Worm (Caenorhabditis elegans) whole organism, L4 larva: ENCODE data around the gene E02H9.9.
"Not testable (repeated sequence)": the region's sequence is repeated elsewhere in the genome, so short reads cannot be mapped to it uniquely, and the experiment has no call there.

ENCODE experiments used
- ZK546.5 ChIP-seq, 2 experiments: sonication (generic microtip); optimal IDR thresholded peaks; 2 replicates each; lab custom pipeline; 2017; ENCODE audit warnings: missing biosample characterization in 2 of 2, missing genetic modification characterization in 2 of 2
- ama-1 ChIP-seq: fragments of 150-350 bp; optimal IDR thresholded peaks from 2 replicates; lab custom pipeline; 2014; ENCODE audit warnings: inconsistent platforms, mixed read lengths
- lin-29 ChIP-seq: fragments of 200-800 bp; sonication (Bioruptor generic); IDR thresholded peaks from 2 replicates; pipeline ENCODE4 v1.3.6; 2022; ENCODE audit warnings: missing genetic modification reagents, missing genetic modification characterization, missing compliant biosample characterization
- mep-1 ChIP-seq: fragments of 150-350 bp; sonication (generic microtip); optimal IDR thresholded peaks from 3 replicates; lab custom pipeline; 2014; ENCODE audit warnings: missing biosample characterization, missing genetic modification characterization
- nhr-11 ChIP-seq: fragments of 150-350 bp; optimal IDR thresholded peaks from 2 replicates; lab custom pipeline; 2014; ENCODE audit warnings: missing biosample characterization, missing genetic modification characterization
- unc-130 ChIP-seq: sonication (generic microtip); optimal IDR thresholded peaks from 2 replicates; lab custom pipeline; 2016; ENCODE audit warnings: missing genetic modification reagents, missing genetic modification characterization, missing compliant biosample characterization
- unc-39 ChIP-seq: sonication (generic microtip); optimal IDR thresholded peaks from 2 replicates; lab custom pipeline; 2017; ENCODE audit warnings: missing biosample characterization, missing genetic modification characterization

ce11 chrIII:2500073-2500472, 32.0 kb upstream of the E02H9.9 start:
- TF ChIP-seq nhr-11; ama-1; ZK546.5 (tag; optimal IDR thresholded peaks at IDR 0.05; lab: Kevin White, UChicago); unc-39; mep-1; lin-29 (GFP tag; lab: Robert Waterston, UW); unc-130 (GFP tag; lab: Kevin White, UChicago): not testable (repeated sequence)
